Fruit fly (Drosophila melanogaster): ENCODE measurements around the gene larp.
A peak's percentile ranks its signal among the peaks of the same experiment; 100 is the strongest.

The larp gene

DNA sequence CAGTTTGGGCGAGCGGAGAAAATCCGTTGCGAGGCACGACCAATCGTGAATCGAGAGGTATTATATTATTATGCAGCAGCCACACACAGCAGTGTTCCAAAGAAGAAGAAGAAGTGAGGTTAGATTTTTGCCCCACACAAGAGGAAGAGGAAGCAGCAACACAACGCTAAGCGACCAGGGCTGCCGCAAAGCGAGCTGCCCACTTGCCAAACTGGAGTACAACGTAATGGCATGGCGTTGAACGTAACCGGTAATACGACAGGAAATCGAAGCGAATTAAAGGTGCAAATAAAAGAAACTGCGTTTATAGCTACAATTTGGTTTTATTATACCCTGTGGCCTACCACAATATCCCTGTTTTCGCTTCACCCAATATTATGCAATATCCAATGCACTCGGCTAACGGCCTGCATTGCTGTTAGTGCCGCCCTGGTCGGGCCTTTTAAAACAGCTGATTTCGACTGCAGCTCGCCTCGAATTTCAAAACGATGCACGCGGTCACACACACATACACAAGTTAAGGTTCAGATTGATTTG, 710 bp downstream of the larp start (continued):
- TF ChIP-seq CG2875 (GFP tag; optimal IDR thresholded peaks at IDR 0.05) (peak; percentile 64), odd (GFP tag; optimal IDR thresholded peaks at IDR 0.05) (peak; percentile 53), CG31365 (tag; optimal IDR thresholded peaks at IDR 0.05) (peak; percentile 47), CG10209 (GFP tag; optimal IDR thresholded peaks at IDR 0.05) (peak; percentile 78), CG15479 (GFP tag; optimal IDR thresholded peaks at IDR 0.05) (no peak), CG4820 (GFP tag; optimal IDR thresholded peaks at IDR 0.05) (peak; percentile 65), CG6689 (GFP tag; IDR thresholded peaks at IDR 0.05) (peak; percentile 79), Ada2b (GFP tag; IDR thresholded peaks at IDR 0.05) (peak; percentile 71), NFAT (GFP tag; IDR thresholded peaks at IDR 0.05) (no peak), Hr39 (optimal IDR thresholded peaks at IDR 0.05) (no peak), CG7963 (GFP tag; IDR thresholded peaks at IDR 0.05; ENCODE audit: partially characterized antibody) (0 out of 3 replicates have a peak, but pooled peaks have one; percentile 21), ase (GFP tag; IDR thresholded peaks at IDR 0.05) (no peak), Chrac-16 (GFP tag; optimal IDR thresholded peaks at IDR 0.05) (peak; percentile 79), CG7745 (tag; optimal IDR thresholded peaks at IDR 0.05) (no peak), Fer3 (tag; optimal IDR thresholded peaks at IDR 0.05) (peak; percentile 69), cato (GFP tag; optimal IDR thresholded peaks at IDR 0.05; ENCODE audit: borderline replicate concordance) (peak; percentile 50), Sox102F (GFP tag; optimal IDR thresholded peaks at IDR 0.05) (peak; percentile 59), Hr3 (GFP tag; optimal IDR thresholded peaks at IDR 0.05) (peak; percentile 70), Mad (GFP tag; optimal IDR thresholded peaks at IDR 0.05) (peak; percentile 27), pum (GFP tag; optimal IDR thresholded peaks at IDR 0.05) (peak; percentile 76), knrl (GFP tag; IDR thresholded peaks at IDR 0.05; ENCODE audit: partially characterized antibody) (peak; percentile 44; the same call in 2 of the 3 replicates), Six4 (GFP tag; optimal IDR thresholded peaks at IDR 0.05) (peak; percentile 82), CG12299 (tag; optimal IDR thresholded peaks at IDR 0.05) (peak; percentile 65), CG3838 (GFP tag; optimal IDR thresholded peaks at IDR 0.05) (peak; percentile 24), ash1 (GFP tag; optimal IDR thresholded peaks at IDR 0.05) (peak; percentile 68), CG5180 (GFP tag; optimal IDR thresholded peaks at IDR 0.05) (peak; percentile 59), CG31388 (GFP tag; optimal IDR thresholded peaks at IDR 0.05) (no peak), CG7271 (tag; optimal IDR thresholded peaks at IDR 0.05) (peak; percentile 53), CG14667 (GFP tag; IDR thresholded peaks at IDR 0.05) (no peak), Mrtf (GFP tag; IDR thresholded peaks at IDR 0.05) (0 out of 3 replicates have a peak, but pooled peaks have one; percentile 8), CG12391 (tag; optimal IDR thresholded peaks at IDR 0.05) (peak; percentile 78), usp (GFP tag; optimal IDR thresholded peaks at IDR 0.05) (no peak), wdn (GFP tag; IDR thresholded peaks at IDR 0.05) (peak; percentile 65), ATbp (GFP tag; optimal IDR thresholded peaks at IDR 0.05) (peak; percentile 39), chm (GFP tag; IDR thresholded peaks at IDR 0.05) (peak; percentile 78), Taf1 (GFP tag; IDR thresholded peaks at IDR 0.05) (no peak), CG1602 (GFP tag; optimal IDR thresholded peaks at IDR 0.05) (peak; percentile 65), da (GFP tag; optimal IDR thresholded peaks at IDR 0.05) (peak; percentile 31), CG18011 (GFP tag; optimal IDR thresholded peaks at IDR 0.05) (peak; percentile 48), Gsc (GFP tag; IDR thresholded peaks at IDR 0.05) (no peak), CG18764 (GFP tag; optimal IDR thresholded peaks at IDR 0.05) (peak; percentile 73), eyg (GFP tag; optimal IDR thresholded peaks at IDR 0.05) (peak; percentile 56), CG14860 (GFP tag; IDR thresholded peaks at IDR 0.05; ENCODE audit: partially characterized antibody) (no peak), CG6272 (GFP tag; IDR thresholded peaks at IDR 0.05) (no peak), cwo (GFP tag; optimal IDR thresholded peaks at IDR 0.05) (peak; percentile 47), gce (GFP tag; IDR thresholded peaks at IDR 0.05) (peak; percentile 49; the same call in 1 of the 3 replicates), tna (GFP tag; IDR thresholded peaks at IDR 0.05; ENCODE audit: partially characterized antibody) (no peak), nerfin-1 (tag; optimal IDR thresholded peaks at IDR 0.05) (peak; percentile 77), CG11723 (GFP tag; optimal IDR thresholded peaks at IDR 0.05) (peak; percentile 65), E2f2 (GFP tag; IDR thresholded peaks at IDR 0.05) (peak; percentile 46; the same call in 1 of the 2 replicates)

All from whole organism, embryonic.